Worm (Caenorhabditis elegans): Measurements from ENCODE around the gene F44E2.9.

DNA sequence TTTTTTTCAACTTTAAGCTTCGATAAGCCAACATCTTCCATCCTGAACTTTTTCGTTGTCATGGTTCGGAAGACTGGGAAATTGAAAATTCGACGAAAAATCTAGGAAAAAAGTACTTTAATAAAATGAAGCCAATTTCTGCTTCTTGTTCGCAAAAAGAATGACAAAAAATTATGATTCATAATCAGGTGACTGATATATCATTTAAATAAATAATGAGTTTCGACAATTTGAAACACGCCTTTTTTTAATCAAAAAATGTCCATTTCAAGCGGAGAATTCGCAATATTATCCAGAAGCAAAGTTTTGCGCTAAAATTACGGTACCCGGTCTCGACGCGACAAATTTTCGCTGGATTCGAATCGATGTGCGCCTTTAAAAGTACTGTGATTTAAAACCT is 5.2 kb downstream of the F44E2.9 start, which contains the start of gene F44E2.6:
- TF ChIP-seq nhr-28 (tag; optimal IDR thresholded peaks at IDR 0.05) = no peak
- TF ChIP-seq nhr-41 (GFP tag; IDR thresholded peaks at IDR 0.05) = no peak
- no peak for TF ChIP-seq duxl-1 (tag; optimal IDR thresholded peaks at IDR 0.05; ENCODE audit: poor library complexity)
- no peak for TF ChIP-seq unc-39 (tag; optimal IDR thresholded peaks at IDR 0.05)
- no peak for TF ChIP-seq hlh-30 (tag; optimal IDR thresholded peaks at IDR 0.05; ENCODE audit: insufficient read depth)
- TF ChIP-seq snpc-4 (tag; optimal IDR thresholded peaks at IDR 0.05) = no peak
- TF ChIP-seq Y48G9A.11 (GFP tag; IDR thresholded peaks at IDR 0.05) = no peak
- no peak for TF ChIP-seq unc-130 (GFP tag; optimal IDR thresholded peaks at IDR 0.05)
- TF ChIP-seq saeg-2 (GFP tag; IDR thresholded peaks at IDR 0.05) = no peak
- TF ChIP-seq mdt-29 (GFP tag; IDR thresholded peaks at IDR 0.05) = no peak
- no peak for TF ChIP-seq F49E8.2 (tag; optimal IDR thresholded peaks at IDR 0.05; ENCODE audit: borderline replicate concordance)
- TF ChIP-seq snpc-1.2 (GFP tag; IDR thresholded peaks at IDR 0.05) = no peak
